Fruit fly (Drosophila melanogaster): Measurements from ENCODE around the gene CG45011.

CG45011 gene

DNA sequence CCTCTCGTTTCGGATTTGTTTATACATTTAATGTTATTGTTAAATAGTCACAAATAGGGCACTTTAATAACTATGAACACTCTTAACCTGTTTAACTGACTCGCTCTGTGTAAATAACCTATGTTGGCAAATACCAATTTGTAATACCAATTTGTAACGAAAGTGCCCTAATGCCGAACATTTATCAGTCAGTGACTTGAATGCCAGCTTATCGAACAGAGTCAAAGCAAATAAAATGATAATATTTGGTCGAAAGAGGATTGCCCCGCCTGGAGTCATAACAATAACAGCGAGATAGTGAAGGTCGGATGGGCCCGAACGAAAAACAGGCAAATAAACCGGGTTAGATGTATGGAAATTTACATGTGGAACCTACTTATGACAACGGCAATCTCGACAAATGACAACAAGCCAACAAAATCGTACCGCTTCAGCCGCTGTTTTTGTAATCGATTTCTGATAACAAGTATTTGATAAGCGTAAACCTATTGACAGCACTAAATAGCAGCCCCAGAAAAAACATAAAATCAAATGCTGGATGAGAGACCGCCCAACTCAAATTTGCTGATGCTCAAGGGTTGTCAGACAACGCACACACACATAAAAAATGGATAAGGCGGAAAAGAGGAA, 11.4 kb downstream of the CG45011 start:
- TF ChIP-seq Hr78 (GFP tag; optimal IDR thresholded peaks at IDR 0.05) = no peak
- TF ChIP-seq Myc (optimal IDR thresholded peaks at IDR 0.05) = no peak
- TF ChIP-seq Hr83 (GFP tag; optimal IDR thresholded peaks at IDR 0.05; ENCODE audit: poor library complexity, severe bottlenecking) = no peak
- TF ChIP-seq GATAd (GFP tag; optimal IDR thresholded peaks at IDR 0.05) = no peak
- no peak for TF ChIP-seq usp (GFP tag; optimal IDR thresholded peaks at IDR 0.05)
- no peak for TF ChIP-seq CG9705 (GFP tag; optimal IDR thresholded peaks at IDR 0.05)
- TF ChIP-seq tai (GFP tag; optimal IDR thresholded peaks at IDR 0.05) = no peak
- no peak for TF ChIP-seq OdsH (GFP tag; optimal IDR thresholded peaks at IDR 0.05)
- TF ChIP-seq sv (GFP tag; optimal IDR thresholded peaks at IDR 0.05) = no peak
- TF ChIP-seq fru (GFP tag; optimal IDR thresholded peaks at IDR 0.05) = no peak
- no peak for TF ChIP-seq Mio (GFP tag; optimal IDR thresholded peaks at IDR 0.05)
- TF ChIP-seq brk (GFP tag; optimal IDR thresholded peaks at IDR 0.05) = no peak
- TF ChIP-seq Abd-B (GFP tag; optimal IDR thresholded peaks at IDR 0.05) = no peak
- no peak for TF ChIP-seq Rel (GFP tag; optimal IDR thresholded peaks at IDR 0.05)
- no peak for TF ChIP-seq Rel (tag; optimal IDR thresholded peaks at IDR 0.05)
- no peak for TF ChIP-seq woc (GFP tag; optimal IDR thresholded peaks at IDR 0.05)
- TF ChIP-seq h (GFP tag; optimal IDR thresholded peaks at IDR 0.05) = no peak
- TF ChIP-seq psq (GFP tag; optimal IDR thresholded peaks at IDR 0.05) = no peak
- TF ChIP-seq ey (GFP tag; optimal IDR thresholded peaks at IDR 0.05) = no peak

DNA sequence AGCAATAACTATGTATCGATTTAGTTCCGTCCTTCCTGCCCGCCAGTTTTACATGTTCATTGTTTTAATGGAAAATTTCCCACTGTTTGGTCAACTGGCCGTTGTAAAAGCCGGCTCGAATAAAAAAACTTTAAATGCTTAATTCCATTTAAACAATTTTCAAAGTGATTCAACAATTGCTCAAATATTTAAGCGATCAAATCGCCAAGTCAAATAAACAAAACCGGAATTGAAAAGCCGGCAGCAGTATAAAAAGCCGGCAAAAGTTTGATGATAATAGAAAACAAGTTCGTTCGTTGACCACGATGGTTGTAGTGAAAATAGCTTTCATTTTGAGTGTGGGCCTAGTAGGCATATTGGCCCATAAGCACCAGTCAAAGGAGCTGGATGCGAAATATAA, 13.0 kb downstream of the CG45011 start, which contains the start of gene Mal-B1:
Gene Mal-B1 (plus strand): TSS at position 301 of the 400 bp plus-strand sequence.
- no peak for TF ChIP-seq tai (GFP tag; optimal IDR thresholded peaks at IDR 0.05)
- TF ChIP-seq CG9705 (GFP tag; optimal IDR thresholded peaks at IDR 0.05) = no peak
- no peak for TF ChIP-seq dmrt93B (GFP tag; optimal IDR thresholded peaks at IDR 0.05)
- TF ChIP-seq Dif (GFP tag; optimal IDR thresholded peaks at IDR 0.05; ENCODE audit: partially characterized antibody) = no peak
- TF ChIP-seq rgr (GFP tag; optimal IDR thresholded peaks at IDR 0.05) = no peak

dm6 chr2L:11849658-11850057, 15.8 kb downstream of the CG45011 start, which contains the start of gene Mal-B2:
Gene Mal-B2 (plus strand): TSS chr2L:11849958.
- no peak for TF ChIP-seq Hr78 (GFP tag; optimal IDR thresholded peaks at IDR 0.05)

DNA sequence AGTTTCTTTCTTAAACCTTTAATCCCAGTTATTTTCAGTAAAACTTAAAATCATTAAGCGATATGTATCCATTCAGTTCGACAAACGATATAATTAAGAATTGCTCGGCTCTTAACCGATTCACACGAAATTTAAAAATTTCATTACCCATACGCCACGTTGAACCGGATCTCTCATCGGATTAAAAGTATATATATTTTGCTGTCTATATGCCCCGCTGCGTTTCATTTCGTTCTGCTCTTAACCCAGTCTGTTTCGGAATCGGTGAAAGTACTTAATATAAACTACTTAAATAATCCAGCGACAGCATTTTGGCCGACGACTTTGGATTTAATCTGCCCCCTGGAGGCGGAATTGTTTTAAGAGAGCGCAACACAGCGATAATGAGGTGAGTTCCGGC, 19.2 kb downstream of the CG45011 start, which contains the start of gene CG42751:
Gene CG42751 (plus strand): TSS at position 301 of the 400 bp plus-strand sequence.
- TF ChIP-seq Myc (optimal IDR thresholded peaks at IDR 0.05) (no peak), tai (GFP tag; optimal IDR thresholded peaks at IDR 0.05) (no peak), pan (optimal IDR thresholded peaks at IDR 0.05) (no peak), sv (GFP tag; optimal IDR thresholded peaks at IDR 0.05) (no peak), CrebA (GFP tag; optimal IDR thresholded peaks at IDR 0.05; ENCODE audit: borderline replicate concordance) (no peak), Abd-B (GFP tag; optimal IDR thresholded peaks at IDR 0.05) (no peak), OdsH (GFP tag; optimal IDR thresholded peaks at IDR 0.05) (no peak), sage (GFP tag; optimal IDR thresholded peaks at IDR 0.05) (no peak), foxo (GFP tag; optimal IDR thresholded peaks at IDR 0.05) (no peak), CG9705 (GFP tag; optimal IDR thresholded peaks at IDR 0.05) (no peak), Rel (GFP tag; optimal IDR thresholded peaks at IDR 0.05) (no peak), Rel (tag; optimal IDR thresholded peaks at IDR 0.05) (no peak), brk (GFP tag; optimal IDR thresholded peaks at IDR 0.05) (no peak), CG32264 (GFP tag; optimal IDR thresholded peaks at IDR 0.05) (no peak), GATAd (GFP tag; optimal IDR thresholded peaks at IDR 0.05) (no peak), woc (GFP tag; optimal IDR thresholded peaks at IDR 0.05) (no peak), dsf (GFP tag; optimal IDR thresholded peaks at IDR 0.05; ENCODE audit: borderline replicate concordance) (no peak)

DNA sequence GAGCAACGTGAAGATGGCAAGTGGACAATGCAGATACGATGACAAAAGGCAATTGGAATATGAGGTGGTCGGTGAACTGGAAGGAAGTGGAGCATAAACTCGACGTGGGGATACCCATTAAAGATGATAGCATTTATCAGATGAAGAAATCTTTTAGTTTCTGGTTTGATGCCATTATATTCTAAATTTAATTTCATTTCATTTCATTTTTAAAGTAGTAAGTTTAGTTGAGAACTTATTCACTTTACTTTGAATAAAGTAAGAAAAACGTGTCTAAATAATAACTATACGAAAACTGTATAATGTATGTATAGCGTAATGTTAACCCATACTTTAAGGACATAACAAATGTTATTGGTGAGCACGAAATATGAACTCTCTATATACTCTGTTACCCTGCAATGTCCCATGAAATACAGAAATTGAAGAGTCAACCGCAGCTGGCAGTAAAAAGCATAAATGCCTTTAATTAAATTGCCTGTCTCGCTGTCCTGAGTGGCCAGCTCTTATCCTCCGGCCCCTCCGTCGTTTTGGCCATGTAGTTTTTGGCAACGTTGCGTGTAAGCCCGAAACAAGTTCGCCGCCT, 37.1 kb downstream of the CG45011 start:
- TF ChIP-seq foxo (GFP tag; optimal IDR thresholded peaks at IDR 0.05) (peak in 1 of 2 experiments; percentile 36), tai (GFP tag; optimal IDR thresholded peaks at IDR 0.05) (no peak), CG9705 (GFP tag; optimal IDR thresholded peaks at IDR 0.05) (no peak), HLH106 (tag; optimal IDR thresholded peaks at IDR 0.05) (peak; percentile 47), brk (GFP tag; optimal IDR thresholded peaks at IDR 0.05) (no peak), dmrt93B (GFP tag; optimal IDR thresholded peaks at IDR 0.05) (peak; percentile 25), sv (GFP tag; optimal IDR thresholded peaks at IDR 0.05) (no peak), h (GFP tag; optimal IDR thresholded peaks at IDR 0.05) (peak; percentile 54), N (GFP tag; optimal IDR thresholded peaks at IDR 0.05) (no peak), pan (optimal IDR thresholded peaks at IDR 0.05) (no peak), Mio (GFP tag; optimal IDR thresholded peaks at IDR 0.05) (no peak), Hr83 (GFP tag; optimal IDR thresholded peaks at IDR 0.05; ENCODE audit: poor library complexity, severe bottlenecking) (no peak), Vsx2 (GFP tag; optimal IDR thresholded peaks at IDR 0.05; ENCODE audit: partially characterized antibody) (peak; percentile 58), dsf (GFP tag; optimal IDR thresholded peaks at IDR 0.05; ENCODE audit: borderline replicate concordance) (no peak), ey (GFP tag; optimal IDR thresholded peaks at IDR 0.05) (peak; percentile 56), fru (GFP tag; optimal IDR thresholded peaks at IDR 0.05) (peak; percentile 47), Abd-B (GFP tag; optimal IDR thresholded peaks at IDR 0.05) (no peak), Dfd (GFP tag; optimal IDR thresholded peaks at IDR 0.05) (no peak), woc (GFP tag; optimal IDR thresholded peaks at IDR 0.05) (peak; percentile 52), Myc (optimal IDR thresholded peaks at IDR 0.05) (no peak), rgr (GFP tag; optimal IDR thresholded peaks at IDR 0.05) (peak; percentile 6), br (GFP tag; optimal IDR thresholded peaks at IDR 0.05) (peak; percentile 15), CrebA (GFP tag; optimal IDR thresholded peaks at IDR 0.05; ENCODE audit: borderline replicate concordance) (no peak), Rel (GFP tag; optimal IDR thresholded peaks at IDR 0.05) (no peak), Rel (tag; optimal IDR thresholded peaks at IDR 0.05) (no peak), Hnf4 (GFP tag; optimal IDR thresholded peaks at IDR 0.05) (no peak), GATAd (GFP tag; optimal IDR thresholded peaks at IDR 0.05) (no peak), Hr78 (GFP tag; optimal IDR thresholded peaks at IDR 0.05) (no peak), Dif (GFP tag; optimal IDR thresholded peaks at IDR 0.05; ENCODE audit: partially characterized antibody) (no peak), lola (GFP tag; optimal IDR thresholded peaks at IDR 0.05) (no peak), usp (GFP tag; optimal IDR thresholded peaks at IDR 0.05) (no peak), OdsH (GFP tag; optimal IDR thresholded peaks at IDR 0.05) (no peak), psq (GFP tag; optimal IDR thresholded peaks at IDR 0.05) (peak; percentile 1)
